Fruit fly (Drosophila melanogaster) whole organism, embryonic: ENCODE results near the gene CG31898.

Experiments used
- CG12744 ChIP-seq: fragments of 200-800 bp; sonication (Bioruptor generic); optimal IDR thresholded peaks from 2 replicates; lab custom pipeline; 2016; ENCODE audit warnings: missing biosample characterization, missing genetic modification characterization
- Hand ChIP-seq: fragments of 200-800 bp; sonication (Bioruptor generic); optimal IDR thresholded peaks from 2 replicates; lab custom pipeline; 2017; ENCODE audit warnings: mild to moderate bottlenecking, missing biosample characterization, missing genetic modification reagents, missing genetic modification characterization
- Oaz ChIP-seq: fragments of 200-800 bp; sonication (Bioruptor generic); IDR thresholded peaks from 2 replicates; pipeline ENCODE4 v1.3.6; 2022; ENCODE audit warnings: missing biosample characterization, missing genetic modification characterization
- ara ChIP-seq: fragments of 200-800 bp; sonication (Bioruptor generic); IDR thresholded peaks from 2 replicates; pipeline ENCODE4 v1.3.6; 2022; ENCODE audit warnings: missing biosample characterization, missing genetic modification characterization
- fd3F ChIP-seq: fragments of 200-800 bp; sonication (Bioruptor generic); optimal IDR thresholded peaks from 2 replicates; lab custom pipeline; 2018; ENCODE audit warnings: missing biosample characterization, mild to moderate bottlenecking, missing genetic modification characterization, moderate library complexity
- lilli ChIP-seq: fragments of 200-800 bp; sonication (Bioruptor generic); optimal IDR thresholded peaks from 3 replicates; lab custom pipeline; 2016; ENCODE audit warnings: missing biosample characterization, missing genetic modification characterization
- pan ChIP-seq, 4 experiments: fragments of >200 bp in 3 of 4; fragments of 200-800 bp in 1 of 4; sonication (Bioruptor generic) in 1 of 4; optimal IDR thresholded peaks in 3 of 4; IDR thresholded peaks in 1 of 4; 2 replicates each; pipeline versions ENCODE4 v1.3.6 to Lab custom; 2017 to 2022; ENCODE audit warnings: missing biosample characterization in 2 of 4, missing genetic modification characterization in 2 of 4, mixed read lengths in 1 of 4
- ttk ChIP-seq: fragments of 200-800 bp; sonication (Bioruptor generic); IDR thresholded peaks from 2 replicates; pipeline ENCODE4 v2.1.2; 2022; ENCODE audit warnings: missing biosample characterization, missing genetic modification characterization

- TF ChIP-seq lilli (GFP tag; lab: Kevin White, UChicago) (no peak), pan (optimal IDR thresholded peaks at IDR 0.05; lab: Kevin White, UChicago) (no peak), pan (GFP tag; optimal IDR thresholded peaks at IDR 0.05 in 1 of 2, IDR thresholded peaks at IDR 0.05 in 1 of 2) (no peak), fd3F (no peak), ttk (GFP tag; lab: Robert Waterston, UW) (no peak), CG12744 (GFP tag; lab: Kevin White, UChicago) (no peak), Oaz (GFP tag; lab: Robert Waterston, UW) (no peak), Hand (GFP tag; lab: Kevin White, UChicago) (no peak), ara (GFP tag; lab: Robert Waterston, UW) (no peak)
Observed at dm6 chr2L:8417562-8417961, 17.3 kb downstream of the CG31898 start.
